Fruit fly (Drosophila melanogaster): ENCODE data around the gene CG14543.

Gene CG14543

DNA sequence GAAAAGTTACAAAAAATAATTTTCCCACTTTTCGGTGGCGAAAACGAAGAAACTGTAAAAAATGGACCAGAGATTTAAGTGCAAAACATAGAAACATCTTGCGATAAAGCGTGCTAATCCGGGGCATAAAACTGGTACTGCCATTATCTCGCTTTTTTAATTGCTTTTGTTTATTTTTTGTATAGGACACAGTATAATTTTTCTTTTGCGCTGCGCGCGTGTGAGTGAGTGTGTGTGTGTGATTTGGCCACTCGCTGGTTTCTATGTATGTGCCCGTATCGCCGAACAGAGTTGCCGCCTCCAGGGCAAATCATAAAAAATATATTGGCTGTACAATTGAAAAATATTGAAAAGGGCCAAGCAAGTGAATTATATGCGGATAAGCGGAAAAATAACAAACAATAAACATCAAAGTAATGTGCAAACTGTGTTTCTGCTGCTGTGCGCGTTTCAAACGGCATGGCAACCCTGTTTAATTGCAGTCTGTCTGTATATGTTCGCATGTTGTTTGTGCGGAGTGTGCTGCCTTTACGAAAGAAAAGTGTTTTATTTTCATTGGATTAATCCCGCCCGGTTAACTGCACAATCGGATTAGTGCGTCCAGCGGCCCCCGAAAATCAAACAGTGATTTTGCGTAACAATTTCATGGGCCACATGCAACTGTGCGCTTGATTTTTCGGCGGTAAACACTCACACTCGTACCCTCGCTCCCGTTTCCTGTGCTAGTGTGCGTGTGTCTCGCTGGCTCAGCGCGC lies 14.1 kb upstream of the CG14543 start (continued):
- TF ChIP-seq insv (GFP tag; optimal IDR thresholded peaks at IDR 0.05) (peak; percentile 59 to 64), Gug (GFP tag; IDR thresholded peaks at IDR 0.05) (peak; percentile 98), Ptx1 (GFP tag; IDR thresholded peaks at IDR 0.05) (peak; percentile 98), CTCF (GFP tag; optimal IDR thresholded peaks at IDR 0.05) (peak; percentile 65), CG16813 (GFP tag; IDR thresholded peaks at IDR 0.05; ENCODE audit: partially characterized antibody) (peak; percentile 35; the same call in 1 of the 3 replicates), tna (GFP tag; IDR thresholded peaks at IDR 0.05; ENCODE audit: partially characterized antibody) (no peak), Nf-YB (GFP tag; optimal IDR thresholded peaks at IDR 0.05) (peak; percentile 81), CG15601 (tag; optimal IDR thresholded peaks at IDR 0.05) (peak; percentile 87), CG6654 (GFP tag; optimal IDR thresholded peaks at IDR 0.05) (peak; percentile 89), CG32532 (GFP tag; IDR thresholded peaks at IDR 0.05) (peak; percentile 98), CG17359 (tag; optimal IDR thresholded peaks at IDR 0.05) (peak; percentile 96), Poxn (GFP tag; IDR thresholded peaks at IDR 0.05) (peak; percentile 90), CG2712 (tag; optimal IDR thresholded peaks at IDR 0.05) (peak; percentile 95), Antp (GFP tag; optimal IDR thresholded peaks at IDR 0.05) (peak; percentile 98), zfh2 (GFP tag; optimal IDR thresholded peaks at IDR 0.05) (peak; percentile 96), trem (tag; optimal IDR thresholded peaks at IDR 0.05) (peak; percentile 87), CG17802 (tag; optimal IDR thresholded peaks at IDR 0.05) (peak; percentile 89), CG1233 (GFP tag; optimal IDR thresholded peaks at IDR 0.05) (peak; percentile 94), CG18619 (GFP tag; optimal IDR thresholded peaks at IDR 0.05) (peak; percentile 95), pnt (GFP tag; optimal IDR thresholded peaks at IDR 0.05) (peak; percentile 96), Dad (GFP tag; optimal IDR thresholded peaks at IDR 0.05) (peak; percentile 96), Atf3 (GFP tag; optimal IDR thresholded peaks at IDR 0.05) (peak; percentile 96), nerfin-2 (GFP tag; IDR thresholded peaks at IDR 0.05; ENCODE audit: partially characterized antibody) (no peak), luna (GFP tag; optimal IDR thresholded peaks at IDR 0.05) (peak; percentile 92), CG8359 (GFP tag; optimal IDR thresholded peaks at IDR 0.05; ENCODE audit: borderline replicate concordance) (peak; percentile 86), YL-1 (GFP tag; optimal IDR thresholded peaks at IDR 0.05) (peak; percentile 95), CG3726 (GFP tag; IDR thresholded peaks at IDR 0.05) (peak; percentile 96), eve (GFP tag; optimal IDR thresholded peaks at IDR 0.05) (peak in 1 of 2 experiments; percentile 30), CG10209 (GFP tag; optimal IDR thresholded peaks at IDR 0.05) (peak; percentile 96), Dbx (GFP tag; IDR thresholded peaks at IDR 0.05) (peak; percentile 95), lilli (GFP tag; optimal IDR thresholded peaks at IDR 0.05) (peak; percentile 98), CG13123 (GFP tag; optimal IDR thresholded peaks at IDR 0.05) (peak; percentile 95), CG13775 (GFP tag; optimal IDR thresholded peaks at IDR 0.05) (peak; percentile 97), CrebB (tag; optimal IDR thresholded peaks at IDR 0.05) (peak; percentile 90), CG16815 (GFP tag; optimal IDR thresholded peaks at IDR 0.05) (peak; percentile 93), CG6791 (GFP tag; IDR thresholded peaks at IDR 0.05; ENCODE audit: partially characterized antibody) (no peak), CG31441 (GFP tag; IDR thresholded peaks at IDR 0.05) (peak; percentile 92), CG18262 (tag; optimal IDR thresholded peaks at IDR 0.05) (peak; percentile 94), pb (GFP tag; optimal IDR thresholded peaks at IDR 0.05) (peak; percentile 96), Dp (GFP tag; optimal IDR thresholded peaks at IDR 0.05) (peak; percentile 8), pum (GFP tag; optimal IDR thresholded peaks at IDR 0.05) (peak; percentile 96), dmrt11E (tag; optimal IDR thresholded peaks at IDR 0.05) (peak; percentile 93), CG1024 (GFP tag; IDR thresholded peaks at IDR 0.05) (peak; percentile 92), ham (GFP tag; IDR thresholded peaks at IDR 0.05) (peak; percentile 89), CG17912 (GFP tag; optimal IDR thresholded peaks at IDR 0.05) (peak; percentile 71), Taf1 (GFP tag; IDR thresholded peaks at IDR 0.05) (peak; percentile 91), CHES-1-like (GFP tag; optimal IDR thresholded peaks at IDR 0.05) (peak; percentile 98), MTF-1 (GFP tag; optimal IDR thresholded peaks at IDR 0.05; ENCODE audit: borderline replicate concordance) (peak; percentile 87), NFAT (GFP tag; IDR thresholded peaks at IDR 0.05) (peak; percentile 96)
